Fruit fly (Drosophila melanogaster) S2 (cell line): ENCODE measurements around the gene EMC5.

ENCODE experiments used
- CG8478 ChIP-seq: fragments of >200 bp; optimal IDR thresholded peaks from 2 replicates; lab custom pipeline; 2018
- CTCF ChIP-seq, 2 experiments: fragments of >200 bp; optimal IDR thresholded peaks; 2 replicates each; lab custom pipeline; 2018

- TF ChIP-seq CG8478 (lab: Kevin White, UChicago) (no peak), CTCF (optimal IDR thresholded peaks at IDR 0.05; lab: Kevin White, UChicago) (no peak)
Measured at dm6 chr2L:18966844-18967243, 20.7 kb upstream of the EMC5 start.
